Worm (Caenorhabditis elegans): ENCODE measurements around the gene cand-1.

ce11 chrV:16793312-16793711, 9.4 kb upstream of the cand-1 start:
- no peak for TF ChIP-seq aly-1 (tag; optimal IDR thresholded peaks at IDR 0.05)
- no peak for TF ChIP-seq tbx-11 (GFP tag; IDR thresholded peaks at IDR 0.05)
- no peak for TF ChIP-seq ama-1 (optimal IDR thresholded peaks at IDR 0.05)
- no peak for TF ChIP-seq hnd-1 (tag; optimal IDR thresholded peaks at IDR 0.05)
- no peak for TF ChIP-seq tra-4 (tag; optimal IDR thresholded peaks at IDR 0.05)
- TF ChIP-seq F13C5.2 (tag; optimal IDR thresholded peaks at IDR 0.05) = no peak

All from whole organism, early embryonic.